Worm (Caenorhabditis elegans) whole organism, L1 larva: ENCODE results near the gene ctf-4.

ENCODE experiments used
- aly-2 ChIP-seq: fragments of 150-350 bp; optimal IDR thresholded peaks from 2 replicates; lab custom pipeline; 2014; ENCODE audit warnings: missing biosample characterization, missing genetic modification characterization
- ceh-63 ChIP-seq: fragments of 200-800 bp; sonication (Bioruptor generic); optimal IDR thresholded peaks from 2 replicates; lab custom pipeline; 2018; ENCODE audit warnings: mild to moderate bottlenecking, missing genetic modification characterization, missing compliant biosample characterization
- ceh-8 ChIP-seq: fragments of 200-800 bp; sonication (Bioruptor generic); optimal IDR thresholded peaks from 2 replicates; lab custom pipeline; 2018; ENCODE audit warnings: mild to moderate bottlenecking, missing genetic modification characterization, moderate library complexity, missing compliant biosample characterization
- ceh-90 ChIP-seq: sonication (generic microtip); optimal IDR thresholded peaks from 2 replicates; lab custom pipeline; 2016; ENCODE audit warnings: missing genetic modification characterization, missing compliant biosample characterization
- efl-1 ChIP-seq, 4 experiments: fragments of 150-350 bp; optimal IDR thresholded peaks in 3 of 4; peaks in 1 of 4; 1 replicate in 1 of 4; 2 replicates in 3 of 4; lab custom pipeline; 2014; ENCODE audit warnings: missing biosample characterization in 2 of 4, missing genetic modification characterization in 2 of 4, missing genetic modification reagents in 2 of 4
- efl-3 ChIP-seq: fragments of 200-800 bp; sonication (Bioruptor generic); optimal IDR thresholded peaks from 2 replicates; lab custom pipeline; 2018; ENCODE audit warnings: mild to moderate bottlenecking, missing genetic modification characterization, missing compliant biosample characterization
- elt-2 ChIP-seq: sonication (generic microtip); optimal IDR thresholded peaks from 2 replicates; lab custom pipeline; 2016; ENCODE audit warnings: missing genetic modification characterization, mild to moderate bottlenecking, inconsistent platforms, missing compliant biosample characterization, missing genetic modification reagents
- fkh-10 ChIP-seq: sonication (generic microtip); optimal IDR thresholded peaks from 2 replicates; lab custom pipeline; 2017; ENCODE audit warnings: missing biosample characterization, missing genetic modification reagents, missing genetic modification characterization
- fkh-8 ChIP-seq: sonication (generic microtip); optimal IDR thresholded peaks from 2 replicates; lab custom pipeline; 2016; ENCODE audit warnings: mild to moderate bottlenecking, missing genetic modification characterization, missing compliant biosample characterization
- fos-1 ChIP-seq: fragments of 150-350 bp; optimal IDR thresholded peaks from 2 replicates; lab custom pipeline; 2014; ENCODE audit warnings: missing biosample characterization, missing genetic modification characterization
- grh-1 ChIP-seq: fragments of 200-800 bp; sonication (Bioruptor generic); IDR thresholded peaks from 2 replicates; pipeline ENCODE4 v1.3.6; 2022; ENCODE audit warnings: missing genetic modification reagents, missing genetic modification characterization, missing compliant biosample characterization
- hlh-4 ChIP-seq: sonication (generic microtip); optimal IDR thresholded peaks from 2 replicates; lab custom pipeline; 2016; ENCODE audit warnings: mild to moderate bottlenecking, missing genetic modification characterization, missing compliant biosample characterization
- isw-1 ChIP-seq: fragments of 200-800 bp; sonication (Bioruptor generic); IDR thresholded peaks from 2 replicates; pipeline ENCODE4 v1.3.6; 2022; ENCODE audit warnings: missing genetic modification characterization, missing compliant biosample characterization
- lin-14 ChIP-seq: fragments of 200-800 bp; sonication (Bioruptor generic); optimal IDR thresholded peaks from 2 replicates; lab custom pipeline; 2018; ENCODE audit warnings: mild to moderate bottlenecking, missing genetic modification characterization, moderate library complexity, missing compliant biosample characterization
- lin-15B ChIP-seq: fragments of 150-350 bp; sonication (generic microtip); optimal IDR thresholded peaks from 3 replicates; lab custom pipeline; 2014; ENCODE audit warnings: missing biosample characterization, missing genetic modification characterization
- lin-39 ChIP-seq: fragments of 150-350 bp; optimal IDR thresholded peaks from 2 replicates; lab custom pipeline; 2014; ENCODE audit warnings: missing biosample characterization, missing genetic modification reagents, missing genetic modification characterization
- lsy-2 ChIP-seq, 2 experiments: fragments of 150-350 bp; optimal IDR thresholded peaks; 2 replicates each; lab custom pipeline; 2014; ENCODE audit warnings: missing biosample characterization in 2 of 2, missing genetic modification characterization in 2 of 2
- mab-9 ChIP-seq: fragments of 200-800 bp; sonication (Bioruptor generic); IDR thresholded peaks from 2 replicates; pipeline ENCODE4 v1.3.6; 2022; ENCODE audit warnings: missing genetic modification reagents, missing genetic modification characterization, missing compliant biosample characterization
- nhr-12 ChIP-seq: sonication (generic microtip); optimal IDR thresholded peaks from 2 replicates; lab custom pipeline; 2017; ENCODE audit warnings: missing biosample characterization, missing genetic modification characterization
- nhr-20 ChIP-seq: sonication (generic microtip); optimal IDR thresholded peaks from 2 replicates; lab custom pipeline; 2016; ENCODE audit warnings: mild to moderate bottlenecking, missing genetic modification characterization, missing compliant biosample characterization
- nhr-237 ChIP-seq: fragments of 150-350 bp; optimal IDR thresholded peaks from 2 replicates; lab custom pipeline; 2014; ENCODE audit warnings: missing biosample characterization, missing genetic modification characterization
- nhr-28 ChIP-seq: fragments of 150-350 bp; optimal IDR thresholded peaks from 2 replicates; lab custom pipeline; 2014; ENCODE audit warnings: missing biosample characterization, missing genetic modification characterization
- nhr-47 ChIP-seq: sonication (generic microtip); optimal IDR thresholded peaks from 2 replicates; lab custom pipeline; 2016; ENCODE audit warnings: mild to moderate bottlenecking, missing genetic modification characterization, moderate library complexity, missing compliant biosample characterization
- nhr-71 ChIP-seq: sonication (generic microtip); optimal IDR thresholded peaks from 2 replicates; lab custom pipeline; 2016; ENCODE audit warnings: mild to moderate bottlenecking, missing genetic modification characterization, moderate library complexity, missing compliant biosample characterization
- nhr-77 ChIP-seq: fragments of 150-350 bp; optimal IDR thresholded peaks from 2 replicates; lab custom pipeline; 2014; ENCODE audit warnings: missing biosample characterization, missing genetic modification characterization
- nhr-90 ChIP-seq: sonication (generic microtip); optimal IDR thresholded peaks from 2 replicates; lab custom pipeline; 2016; ENCODE audit warnings: mild to moderate bottlenecking, missing genetic modification characterization, missing compliant biosample characterization; ENCODE audit not compliant: poor library complexity
- pax-3 ChIP-seq: fragments of 200-800 bp; sonication (Bioruptor generic); optimal IDR thresholded peaks from 2 replicates; lab custom pipeline; 2018; ENCODE audit warnings: mild to moderate bottlenecking, missing genetic modification characterization, moderate library complexity, missing compliant biosample characterization
- skn-1 ChIP-seq: fragments of 150-350 bp; optimal IDR thresholded peaks from 2 replicates; lab custom pipeline; 2014; ENCODE audit warnings: missing biosample characterization, missing genetic modification characterization
- sox-4 ChIP-seq: sonication (generic microtip); optimal IDR thresholded peaks from 2 replicates; lab custom pipeline; 2016; ENCODE audit warnings: missing genetic modification characterization, missing compliant biosample characterization
- sptf-1 ChIP-seq: fragments of 150-350 bp; optimal IDR thresholded peaks from 2 replicates; lab custom pipeline; 2014; ENCODE audit warnings: missing biosample characterization, missing genetic modification characterization
- swsn-7 ChIP-seq: sonication (generic microtip); optimal IDR thresholded peaks from 2 replicates; lab custom pipeline; 2016; ENCODE audit warnings: missing genetic modification characterization, missing compliant biosample characterization
- unc-130 ChIP-seq: fragments of 150-350 bp; optimal IDR thresholded peaks from 2 replicates; lab custom pipeline; 2017; ENCODE audit warnings: missing biosample characterization, missing genetic modification characterization, inconsistent platforms
- vab-15 ChIP-seq: sonication (generic microtip); optimal IDR thresholded peaks from 2 replicates; lab custom pipeline; 2017; ENCODE audit warnings: missing genotype, mild to moderate bottlenecking, missing genetic modification characterization, missing compliant biosample characterization
- zip-4 ChIP-seq: fragments of 200-800 bp; sonication (Bioruptor generic); optimal IDR thresholded peaks from 2 replicates; lab custom pipeline; 2018; ENCODE audit warnings: mild to moderate bottlenecking, missing genetic modification characterization, moderate library complexity, missing compliant biosample characterization
- ztf-4 ChIP-seq: fragments of 150-350 bp; optimal IDR thresholded peaks from 2 replicates; lab custom pipeline; 2014; ENCODE audit warnings: missing biosample characterization, missing genetic modification characterization

ctf-4 gene

DNA sequence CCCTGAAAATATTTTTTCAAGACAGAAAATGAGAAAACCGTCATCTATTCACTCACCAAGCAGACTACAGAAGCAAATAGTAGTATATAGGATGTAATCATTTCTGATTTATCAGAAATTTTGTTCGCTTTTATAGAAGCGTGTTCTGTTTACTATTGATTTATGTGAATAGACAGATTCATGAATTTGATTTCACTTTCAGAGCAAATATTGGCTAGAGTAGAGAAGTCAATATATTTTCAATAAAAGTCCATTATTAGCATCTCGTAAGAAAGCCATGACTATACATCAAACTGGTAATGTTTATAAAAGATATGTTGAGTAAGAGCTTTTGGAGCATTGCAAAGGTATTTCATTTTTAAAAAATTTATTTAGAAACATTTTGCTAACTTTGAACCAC lies 34.1 kb downstream of the ctf-4 start, which contains the start of gene scvp-1:
Gene scvp-1 (minus strand): TSS at position 101 of the 400 bp plus-strand sequence.
- no peak for TF ChIP-seq zip-4 (GFP tag; lab: Kevin White, UChicago)
- no peak for TF ChIP-seq isw-1
- TF ChIP-seq ceh-8: no peak
- TF ChIP-seq fos-1: no peak
- no peak for TF ChIP-seq lin-39
- no peak for TF ChIP-seq swsn-7
- TF ChIP-seq aly-2 (tag; lab: Kevin White, UChicago): no peak
- TF ChIP-seq nhr-71 (tag; lab: Kevin White, UChicago): no peak
- TF ChIP-seq skn-1 (tag; lab: Kevin White, UChicago): no peak
- no peak for TF ChIP-seq nhr-77
- no peak for TF ChIP-seq grh-1 (GFP tag; lab: Robert Waterston, UW)
- no peak for TF ChIP-seq nhr-47 (tag; lab: Kevin White, UChicago)
- no peak for TF ChIP-seq unc-130 (tag; lab: Kevin White, UChicago)
- no peak for TF ChIP-seq nhr-90
- no peak for TF ChIP-seq elt-2 (tag; lab: Kevin White, UChicago)
- TF ChIP-seq fkh-10 (GFP tag; lab: Kevin White, UChicago): no peak
- TF ChIP-seq ceh-63: no peak

DNA sequence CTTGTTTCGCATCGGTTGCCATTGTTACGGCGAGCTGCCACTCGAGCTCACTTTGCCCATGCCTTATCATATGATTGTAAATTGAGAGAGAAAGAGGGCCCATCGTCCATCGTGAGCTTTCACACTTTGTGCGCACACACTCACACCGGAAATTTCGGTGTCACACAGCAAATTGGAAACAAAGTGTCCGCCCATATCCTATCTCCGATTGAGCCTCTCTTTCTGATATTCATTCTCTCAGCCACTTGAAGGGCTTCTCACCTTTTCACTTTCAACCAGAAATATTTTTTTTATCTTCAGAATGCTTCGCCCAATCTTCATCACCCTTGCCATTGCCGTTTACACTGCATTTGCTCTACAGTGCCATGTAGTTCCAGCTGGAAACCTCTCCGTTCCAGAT lies 35.8 kb downstream of the ctf-4 start, which contains the start of gene F58B4.3:
Gene F58B4.3 (plus strand): TSS at position 301 of the 400 bp plus-strand sequence.
- TF ChIP-seq vab-15 (tag; lab: Kevin White, UChicago) (no peak), fkh-8 (peak; percentile 64), nhr-71 (tag; lab: Kevin White, UChicago) (peak; percentile 16), pax-3 (peak; percentile 31)
- TF ChIP-seq, all 84 proteins: peak for 3

DNA sequence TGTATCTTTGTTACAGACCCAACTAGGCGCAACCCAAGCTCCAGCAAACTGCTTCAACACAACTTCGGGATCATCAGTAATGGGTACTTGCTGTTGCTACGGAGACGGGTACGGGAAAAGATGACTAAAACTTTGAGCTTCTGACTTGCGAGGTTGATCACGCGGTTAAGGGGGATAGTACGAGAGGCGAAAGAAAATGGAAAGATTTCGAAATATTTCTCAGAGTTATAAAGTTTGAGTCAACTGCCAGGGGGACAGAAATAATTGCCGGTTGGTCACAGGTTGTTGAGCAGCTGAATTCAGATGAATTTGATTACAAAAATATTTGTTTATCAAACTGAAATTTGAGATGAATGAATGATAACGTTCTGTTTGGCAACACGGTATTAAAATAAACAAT lies 39.7 kb downstream of the ctf-4 start:
- TF ChIP-seq sox-4 (tag; lab: Kevin White, UChicago) (no peak), efl-1 (optimal IDR thresholded peaks at IDR 0.05; lab: Kevin White, UChicago) (no peak), efl-1 (GFP tag; optimal IDR thresholded peaks at IDR 0.05 in 1 of 2; lab: Kevin White, UChicago) (peak in 1 of 2 experiments; percentile 15), skn-1 (tag; lab: Kevin White, UChicago) (peak; percentile 53), nhr-12 (tag; lab: Kevin White, UChicago) (no peak), lin-14 (peak; percentile 6), nhr-71 (tag; lab: Kevin White, UChicago) (peak; percentile 57), sptf-1 (no peak), fkh-8 (peak; percentile 68), fkh-10 (GFP tag; lab: Kevin White, UChicago) (no peak), nhr-90 (no peak), ztf-4 (tag; lab: Kevin White, UChicago) (no peak), nhr-20 (tag; lab: Kevin White, UChicago) (peak; percentile 22), ceh-90 (no peak)

ce11 chrV:10924731-10925130 lies 40.6 kb downstream of the ctf-4 start, which contains the start of gene F58B4.6:
Gene F58B4.6, plus strand, starts transcription at chrV:10925031.
- TF ChIP-seq nhr-28: no peak
- TF ChIP-seq mab-9 (GFP tag; lab: Robert Waterston, UW): no peak
- no peak for TF ChIP-seq nhr-12 (tag; lab: Kevin White, UChicago)
- TF ChIP-seq lsy-2 (tag; optimal IDR thresholded peaks at IDR 0.05; lab: Kevin White, UChicago): no peak
- TF ChIP-seq pax-3: peak; percentile 17
- no peak for TF ChIP-seq fos-1
- TF ChIP-seq hlh-4: no peak
- TF ChIP-seq nhr-71 (tag; lab: Kevin White, UChicago): peak; percentile 12
- peak; percentile 71 for TF ChIP-seq fkh-8
- peak; percentile 20 for TF ChIP-seq nhr-47 (tag; lab: Kevin White, UChicago)
- TF ChIP-seq ztf-4 (tag; lab: Kevin White, UChicago): no peak
- TF ChIP-seq efl-3: no peak
- TF ChIP-seq sox-4 (tag; lab: Kevin White, UChicago): no peak
- no peak for TF ChIP-seq nhr-237 (tag; lab: Kevin White, UChicago)
- TF ChIP-seq lin-15B (tag; lab: Kevin White, UChicago): no peak
